Worm (Caenorhabditis elegans): ENCODE data around the gene dpr-1.

Gene dpr-1

ce11 chrV:13963279-13963976, 21.4 kb upstream of the dpr-1 start, which contains the start of gene sao-1:
Gene sao-1 (plus strand): TSS chrV:13963926.
- TF ChIP-seq elt-1 (tag; optimal IDR thresholded peaks at IDR 0.05; ENCODE audit: borderline replicate concordance, insufficient read depth), result peak; percentile 80
- TF ChIP-seq elt-3 (tag; optimal IDR thresholded peaks at IDR 0.05), result no peak
- no peak for TF ChIP-seq M03D4.4 (tag; optimal IDR thresholded peaks at IDR 0.05)
- peak; percentile 79 for TF ChIP-seq blmp-1 (tag; optimal IDR thresholded peaks at IDR 0.05)
- no peak for TF ChIP-seq bed-3 (GFP tag; optimal IDR thresholded peaks at IDR 0.05)

- TF ChIP-seq lin-13 (tag; optimal IDR thresholded peaks at IDR 0.05) (peak; percentile 66), M03D4.4 (tag; optimal IDR thresholded peaks at IDR 0.05) (peak; percentile 86), lin-32 (GFP tag; optimal IDR thresholded peaks at IDR 0.05) (peak; percentile 41), nhr-12 (tag; optimal IDR thresholded peaks at IDR 0.05) (no peak), ces-1 (GFP tag; optimal IDR thresholded peaks at IDR 0.05) (peak; percentile 40), unc-120 (tag; optimal IDR thresholded peaks at IDR 0.05; ENCODE audit: poor library complexity, severe bottlenecking) (peak; percentile 91), flh-1 (GFP tag; optimal IDR thresholded peaks at IDR 0.05) (peak; percentile 64), mab-5 (tag; optimal IDR thresholded peaks at IDR 0.05) (peak; percentile 60), nhr-2 (tag; optimal IDR thresholded peaks at IDR 0.05) (peak; percentile 24), elt-1 (tag; optimal IDR thresholded peaks at IDR 0.05; ENCODE audit: borderline replicate concordance, insufficient read depth) (peak; percentile 47), mep-1 (tag; optimal IDR thresholded peaks at IDR 0.05) (peak; percentile 79), ceh-43 (GFP tag; optimal IDR thresholded peaks at IDR 0.05) (peak; percentile 68), nhr-237 (tag; optimal IDR thresholded peaks at IDR 0.05) (no peak), blmp-1 (tag; optimal IDR thresholded peaks at IDR 0.05) (peak; percentile 52), elt-3 (tag; optimal IDR thresholded peaks at IDR 0.05) (peak; percentile 16), snpc-4 (tag; optimal IDR thresholded peaks at IDR 0.05) (no peak), nhr-76 (tag; optimal IDR thresholded peaks at IDR 0.05) (no peak), ceh-39 (tag; optimal IDR thresholded peaks at IDR 0.05) (no peak), ceh-83 (GFP tag; optimal IDR thresholded peaks at IDR 0.05) (peak; percentile 79), pha-4 (tag; optimal IDR thresholded peaks at IDR 0.05) (peak; percentile 52), lsy-2 (tag; optimal IDR thresholded peaks at IDR 0.05) (peak; percentile 37), sem-2 (GFP tag; optimal IDR thresholded peaks at IDR 0.05) (peak; percentile 64), tbx-8 (GFP tag; optimal IDR thresholded peaks at IDR 0.05) (peak; percentile 64), hlh-1 (tag; optimal IDR thresholded peaks at IDR 0.05) (peak; percentile 26), mls-2 (tag; optimal IDR thresholded peaks at IDR 0.05) (peak; percentile 84), unc-62 (GFP tag; optimal IDR thresholded peaks at IDR 0.05) (no peak), zip-8 (tag; optimal IDR thresholded peaks at IDR 0.05) (no peak), nhr-28 (tag; optimal IDR thresholded peaks at IDR 0.05) (no peak), unc-39 (tag; optimal IDR thresholded peaks at IDR 0.05) (no peak), ztf-11 (tag; optimal IDR thresholded peaks at IDR 0.05) (peak; percentile 59), drap-1 (GFP tag; optimal IDR thresholded peaks at IDR 0.05) (peak; percentile 81), sptf-1 (tag; optimal IDR thresholded peaks at IDR 0.05) (peak; percentile 92), ham-2 (GFP tag; optimal IDR thresholded peaks at IDR 0.05) (peak; percentile 60), bed-3 (GFP tag; optimal IDR thresholded peaks at IDR 0.05) (peak; percentile 70), cnd-1 (tag; optimal IDR thresholded peaks at IDR 0.05) (peak; percentile 77)
Observed at ce11 chrV:13961927-13962419, 20.0 kb upstream of the dpr-1 start, which contains the start of the genes algn-13 and R10D12.13. Gene algn-13 (minus strand): TSS chrV:13961977. Gene R10D12.13 (plus strand): TSS chrV:13962417.

- TF ChIP-seq blmp-1 (tag; optimal IDR thresholded peaks at IDR 0.05) (no peak), unc-62 (GFP tag; optimal IDR thresholded peaks at IDR 0.05) (no peak), ceh-43 (GFP tag; optimal IDR thresholded peaks at IDR 0.05) (no peak), bed-3 (GFP tag; optimal IDR thresholded peaks at IDR 0.05) (no peak), ham-2 (GFP tag; optimal IDR thresholded peaks at IDR 0.05) (no peak), elt-1 (tag; optimal IDR thresholded peaks at IDR 0.05; ENCODE audit: borderline replicate concordance, insufficient read depth) (no peak), ces-1 (GFP tag; optimal IDR thresholded peaks at IDR 0.05) (no peak), unc-39 (tag; optimal IDR thresholded peaks at IDR 0.05) (no peak), nhr-237 (tag; optimal IDR thresholded peaks at IDR 0.05) (no peak), elt-3 (tag; optimal IDR thresholded peaks at IDR 0.05) (no peak), ztf-11 (tag; optimal IDR thresholded peaks at IDR 0.05) (no peak), nhr-28 (tag; optimal IDR thresholded peaks at IDR 0.05) (no peak), ceh-39 (tag; optimal IDR thresholded peaks at IDR 0.05) (no peak)
Observed at ce11 chrV:13960916-13961315, 18.9 kb upstream of the dpr-1 start, which contains the start of gene srh-24. Gene srh-24 (minus strand): TSS chrV:13961016.
